Worm (Caenorhabditis elegans): ENCODE data around the gene C14C10.5.

- no peak for TF ChIP-seq tbx-2 (tag; optimal IDR thresholded peaks at IDR 0.05)
- no peak for TF ChIP-seq ztf-11 (tag; optimal IDR thresholded peaks at IDR 0.05)
- no peak for TF ChIP-seq snpc-4 (tag; optimal IDR thresholded peaks at IDR 0.05)
- TF ChIP-seq ets-5 (GFP tag; IDR thresholded peaks at IDR 0.05), result no peak
- no peak for TF ChIP-seq nhr-12 (tag; optimal IDR thresholded peaks at IDR 0.05)
These were observed 12.1 kb downstream of the C14C10.5 start, which contains the start of gene cyc-2.2 for ce11 chrV:12612118-12612517.
